Fruit fly (Drosophila melanogaster): ENCODE results near the gene CG5498.

DNA sequence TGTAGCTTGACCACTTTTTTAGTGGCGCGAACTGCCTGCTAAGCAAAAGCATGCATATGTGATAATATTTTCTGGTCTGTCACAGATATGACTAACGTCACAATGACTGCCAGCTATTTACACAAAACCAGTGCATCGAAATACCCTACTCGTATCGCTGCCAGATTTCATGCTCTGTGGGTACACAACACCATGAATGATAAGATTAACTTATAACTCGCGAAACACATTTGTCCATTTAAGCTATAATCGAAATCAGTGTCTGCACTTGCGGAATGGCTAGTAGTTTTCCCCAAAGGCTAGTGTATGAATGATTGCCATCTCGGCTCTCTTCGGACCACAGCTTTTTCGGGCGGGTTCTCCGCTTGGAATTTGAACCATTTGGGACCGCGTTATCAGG, 1.5 kb upstream of the CG5498 start:
- TF ChIP-seq CG8478 (optimal IDR thresholded peaks at IDR 0.05) (no peak), psq (optimal IDR thresholded peaks at IDR 0.05) (no peak), pan (optimal IDR thresholded peaks at IDR 0.05) (no peak)

Data from whole organism.